Fruit fly (Drosophila melanogaster): Measurements from ENCODE around the gene CG3744.

Gene CG3744

dm6 chr3R:24890919-24891318, 14.5 kb upstream of the CG3744 start (continued):
- TF ChIP-seq esn (GFP tag; optimal IDR thresholded peaks at IDR 0.05) (no peak), Met (GFP tag; optimal IDR thresholded peaks at IDR 0.05) (no peak), CG6792 (GFP tag; optimal IDR thresholded peaks at IDR 0.05) (peak; percentile 14), ss (GFP tag; optimal IDR thresholded peaks at IDR 0.05) (no peak), dsx (GFP tag; optimal IDR thresholded peaks at IDR 0.05; ENCODE audit: poor library complexity, severe bottlenecking) (no peak), CG3032 (tag; optimal IDR thresholded peaks at IDR 0.05) (no peak), CG8632 (GFP tag; optimal IDR thresholded peaks at IDR 0.05) (no peak), Eip75B (GFP tag; optimal IDR thresholded peaks at IDR 0.05) (no peak), lz (GFP tag; optimal IDR thresholded peaks at IDR 0.05) (peak; percentile 5), CG3919 (GFP tag; optimal IDR thresholded peaks at IDR 0.05) (no peak), CG31627 (GFP tag; optimal IDR thresholded peaks at IDR 0.05) (no peak), CG6276 (GFP tag; optimal IDR thresholded peaks at IDR 0.05) (peak; percentile 38), CG6808 (GFP tag; optimal IDR thresholded peaks at IDR 0.05) (no peak), Lpt (GFP tag; optimal IDR thresholded peaks at IDR 0.05) (no peak)

- TF ChIP-seq CG3919 (GFP tag; optimal IDR thresholded peaks at IDR 0.05) (no peak), CG10669 (GFP tag; optimal IDR thresholded peaks at IDR 0.05) (no peak), CG3032 (tag; optimal IDR thresholded peaks at IDR 0.05) (no peak), Met (GFP tag; optimal IDR thresholded peaks at IDR 0.05) (no peak), esn (GFP tag; optimal IDR thresholded peaks at IDR 0.05) (no peak), Sox14 (GFP tag; optimal IDR thresholded peaks at IDR 0.05) (no peak), svp (GFP tag) (no peak)
Observed at dm6 chr3R:24890217-24890616, 13.8 kb upstream of the CG3744 start.

- TF ChIP-seq CG6854 (GFP tag; optimal IDR thresholded peaks at IDR 0.05): peak; percentile 25
- no peak for TF ChIP-seq CG1621 (tag; optimal IDR thresholded peaks at IDR 0.05)
- peak; percentile 30 for TF ChIP-seq fkh (GFP tag; optimal IDR thresholded peaks at IDR 0.05)
- peak; percentile 41 for TF ChIP-seq Eip78C (GFP tag)
Observed at dm6 chr3R:24889303-24889892, 12.9 kb upstream of the CG3744 start.

- TF ChIP-seq Blimp-1 (GFP tag; optimal IDR thresholded peaks at IDR 0.05): peak; percentile 51
- no peak for TF ChIP-seq CG1621 (tag; optimal IDR thresholded peaks at IDR 0.05)
Observed at dm6 chr3R:24888418-24888817, 12.0 kb upstream of the CG3744 start.

- TF ChIP-seq Sox15 (GFP tag; optimal IDR thresholded peaks at IDR 0.05): peak; percentile 17
- no peak for TF ChIP-seq fd59A (GFP tag; optimal IDR thresholded peaks at IDR 0.05)
- TF ChIP-seq CG4318 (GFP tag; optimal IDR thresholded peaks at IDR 0.05): peak; percentile 62
- TF ChIP-seq Eip75B (GFP tag; optimal IDR thresholded peaks at IDR 0.05): peak; percentile 34
- TF ChIP-seq OdsH (GFP tag; optimal IDR thresholded peaks at IDR 0.05): peak; percentile 44
- TF ChIP-seq CG3919 (GFP tag; optimal IDR thresholded peaks at IDR 0.05): peak; percentile 46
- peak; percentile 22 for TF ChIP-seq CG6792 (GFP tag; optimal IDR thresholded peaks at IDR 0.05)
- peak; percentile 80 for TF ChIP-seq Hr4 (GFP tag; optimal IDR thresholded peaks at IDR 0.05)
- TF ChIP-seq salr (GFP tag; optimal IDR thresholded peaks at IDR 0.05): peak in 1 of 2 experiments; percentile 16
- peak; percentile 68 for TF ChIP-seq CG15336 (GFP tag; IDR thresholded peaks at IDR 0.05)
- TF ChIP-seq Sox102F (GFP tag; optimal IDR thresholded peaks at IDR 0.05): peak; percentile 20
- TF ChIP-seq Blimp-1 (GFP tag; optimal IDR thresholded peaks at IDR 0.05): peak; percentile 5
- peak; percentile 1 for TF ChIP-seq CG8319 (GFP tag; optimal IDR thresholded peaks at IDR 0.05)
- TF ChIP-seq achi (GFP tag; optimal IDR thresholded peaks at IDR 0.05): peak; percentile 33
- TF ChIP-seq CG6163 (GFP tag; IDR thresholded peaks at IDR 0.05): peak; percentile 47; the same call in 1 of the 3 replicates
- TF ChIP-seq acj6 (GFP tag; optimal IDR thresholded peaks at IDR 0.05): no peak
- TF ChIP-seq CG7368 (GFP tag; optimal IDR thresholded peaks at IDR 0.05): peak; percentile 25
- TF ChIP-seq spab (GFP tag; optimal IDR thresholded peaks at IDR 0.05): no peak
- TF ChIP-seq CG6854 (GFP tag; optimal IDR thresholded peaks at IDR 0.05): no peak
- TF ChIP-seq net (GFP tag; optimal IDR thresholded peaks at IDR 0.05): peak; percentile 39
- TF ChIP-seq CG6276 (GFP tag; optimal IDR thresholded peaks at IDR 0.05): peak; percentile 42
- TF ChIP-seq CG8119 (GFP tag; IDR thresholded peaks at IDR 0.05): peak; percentile 41; the same call in 2 of the 3 replicates
- 0 out of 3 replicates have a peak, but pooled peaks have one; percentile 38 for TF ChIP-seq eg (GFP tag; IDR thresholded peaks at IDR 0.05)
- peak; percentile 63 for TF ChIP-seq CG34406 (GFP tag; optimal IDR thresholded peaks at IDR 0.05)
- TF ChIP-seq dac (GFP tag; optimal IDR thresholded peaks at IDR 0.05): peak; percentile 13
- TF ChIP-seq Eip78C (GFP tag): peak; percentile 90
- TF ChIP-seq Smox (GFP tag; optimal IDR thresholded peaks at IDR 0.05): no peak
- peak; percentile 20 for TF ChIP-seq svp (GFP tag)
Observed at dm6 chr3R:24886470-24886869, 10.0 kb upstream of the CG3744 start.

All from whole organism, prepupa.